Fruit fly (Drosophila melanogaster) whole organism, pupa: ENCODE measurements around the gene ND-B14.5B.
A peak's percentile ranks its signal among the peaks of the same experiment; 100 is the strongest.

Source experiments
- CG10348 ChIP-seq: fragments of 200-800 bp; sonication (Bioruptor generic); IDR thresholded peaks from 2 replicates; pipeline ENCODE4 v1.3.6; 2022; ENCODE audit warnings: missing biosample characterization, missing genetic modification characterization
- CG12605 ChIP-seq: fragments of 200-800 bp; sonication (Bioruptor generic); IDR thresholded peaks from 2 replicates; pipeline ENCODE4 v1.3.6; 2022; ENCODE audit warnings: missing biosample characterization, missing genetic modification characterization
- CG13204 ChIP-seq: fragments of 200-800 bp; sonication (Bioruptor generic); optimal IDR thresholded peaks from 2 replicates; lab custom pipeline; 2018; ENCODE audit warnings: missing biosample characterization, mild to moderate bottlenecking, missing genetic modification characterization, moderate library complexity
- CG14655 ChIP-seq: fragments of 200-800 bp; sonication (Bioruptor generic); optimal IDR thresholded peaks from 3 replicates; lab custom pipeline; 2017; ENCODE audit warnings: mild to moderate bottlenecking, missing biosample characterization, missing genetic modification reagents, missing genetic modification characterization
- CG17806 ChIP-seq: fragments of 200-800 bp; sonication (Bioruptor generic); optimal IDR thresholded peaks from 2 replicates; lab custom pipeline; 2018; ENCODE audit warnings: missing biosample characterization, mild to moderate bottlenecking, missing genetic modification characterization, moderate library complexity
- CG8159 ChIP-seq: fragments of 200-800 bp; sonication (Bioruptor generic); optimal IDR thresholded peaks from 3 replicates; lab custom pipeline; 2018; ENCODE audit warnings: missing biosample characterization, mild to moderate bottlenecking, missing genetic modification characterization, moderate library complexity
- CG8301 ChIP-seq: fragments of 200-800 bp; sonication (Bioruptor generic); optimal IDR thresholded peaks from 2 replicates; lab custom pipeline; 2018; ENCODE audit warnings: missing biosample characterization, mild to moderate bottlenecking, missing genetic modification characterization
- EcR ChIP-seq: fragments of 200-800 bp; sonication (Bioruptor generic); optimal IDR thresholded peaks from 3 replicates; lab custom pipeline; 2019; ENCODE audit warnings: missing biosample characterization, missing genetic modification characterization, mild to moderate bottlenecking, moderate library complexity, missing genetic modification reagents
- Ets98B ChIP-seq: fragments of 200-800 bp; sonication (Bioruptor generic); IDR thresholded peaks from 2 replicates; pipeline ENCODE4 v1.3.6; 2022; ENCODE audit warnings: missing biosample characterization, missing genetic modification characterization
- Pif1A ChIP-seq: fragments of 200-800 bp; sonication (Bioruptor generic); optimal IDR thresholded peaks from 3 replicates; lab custom pipeline; 2016; ENCODE audit warnings: missing biosample characterization, missing genetic modification characterization
- Snoo ChIP-seq: fragments of 200-800 bp; sonication (Bioruptor generic); optimal IDR thresholded peaks from 3 replicates; lab custom pipeline; 2017; ENCODE audit warnings: missing biosample characterization, mild to moderate bottlenecking, missing genetic modification characterization, inconsistent platforms
- fd96Ca ChIP-seq: fragments of 200-800 bp; sonication (Bioruptor generic); IDR thresholded peaks from 3 replicates; pipeline ENCODE4 v1.3.6; 2022; ENCODE audit warnings: missing biosample characterization, missing genetic modification characterization

- TF ChIP-seq Snoo (tag; lab: Kevin White, UChicago) (no peak), EcR (no peak), Pif1A (peak; percentile 4), CG8301 (tag; lab: Kevin White, UChicago) (peak; percentile 34), CG17806 (tag; lab: Kevin White, UChicago) (peak; percentile 51), CG12605 (GFP tag; lab: Robert Waterston, UW) (no peak), CG10348 (no peak), CG13204 (GFP tag; lab: Kevin White, UChicago) (no peak), Ets98B (GFP tag; lab: Robert Waterston, UW) (no peak), CG14655 (peak; percentile 43), CG8159 (tag; lab: Kevin White, UChicago) (peak; percentile 52), fd96Ca (GFP tag; lab: Robert Waterston, UW) (peak; percentile 69; the same call in 2 of the 3 replicates)
Measured at dm6 chr2L:3154749-3155148, 9.1 kb upstream of the ND-B14.5B start.
